Worm (Caenorhabditis elegans) whole organism, L4/young adult: ENCODE data around the gene fut-4.

Experiments used
- dao-5 ChIP-seq: sonication (generic microtip); optimal IDR thresholded peaks from 2 replicates; lab custom pipeline; 2016; ENCODE audit warnings: missing genotype, missing genetic modification characterization, moderate library complexity, missing compliant biosample characterization
- him-1 ChIP-seq: sonication (generic microtip); optimal IDR thresholded peaks from 2 replicates; lab custom pipeline; 2016; ENCODE audit warnings: missing genotype, missing genetic modification reagents, missing genetic modification characterization, missing compliant biosample characterization

DNA sequence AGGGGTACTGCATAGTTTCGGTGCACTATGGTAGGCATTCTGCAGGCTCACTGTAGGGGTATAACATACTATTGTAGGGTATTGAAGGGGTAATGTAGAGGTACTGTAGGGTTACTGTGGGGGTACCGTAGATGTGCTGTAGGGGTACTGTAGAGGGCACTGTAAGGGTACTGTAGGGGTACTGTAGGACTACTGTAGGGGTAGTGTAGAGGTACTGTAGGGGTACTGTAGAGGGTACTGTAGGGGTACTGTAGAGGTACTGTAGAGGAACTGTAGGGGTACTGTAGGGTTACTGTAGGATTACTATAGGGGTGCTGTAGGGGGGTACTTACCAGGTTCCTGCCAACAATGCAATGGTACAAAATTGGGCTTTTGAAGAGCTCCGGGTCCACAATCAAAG is 7.8 kb upstream of the fut-4 start:
- TF ChIP-seq him-1 (no peak), dao-5 (tag; lab: Kevin White, UChicago) (no peak)
